Worm (Caenorhabditis elegans) whole organism, late embryonic: ENCODE results near the gene D2096.5.

Source experiments
- ama-1 ChIP-seq: fragments of 150-350 bp; optimal IDR thresholded peaks from 2 replicates; lab custom pipeline; 2014
- ceh-18 ChIP-seq: sonication (generic microtip); optimal IDR thresholded peaks from 2 replicates; lab custom pipeline; 2016; ENCODE audit warnings: missing genetic modification characterization, missing compliant biosample characterization
- ceh-2 ChIP-seq: sonication (generic microtip); optimal IDR thresholded peaks from 2 replicates; lab custom pipeline; 2016; ENCODE audit warnings: missing genotype, missing genetic modification characterization, missing compliant biosample characterization
- ceh-45 ChIP-seq: fragments of 200-800 bp; sonication (Bioruptor generic); IDR thresholded peaks from 2 replicates; pipeline ENCODE4 v1.3.6; 2022; ENCODE audit warnings: missing genetic modification reagents, missing genetic modification characterization, missing compliant biosample characterization
- ceh-9 ChIP-seq: sonication (generic microtip); optimal IDR thresholded peaks from 2 replicates; lab custom pipeline; 2016; ENCODE audit warnings: mild to moderate bottlenecking, missing genetic modification characterization, inconsistent platforms, missing compliant biosample characterization
- dmd-4 ChIP-seq: sonication (generic microtip); optimal IDR thresholded peaks from 2 replicates; lab custom pipeline; 2016; ENCODE audit warnings: borderline replicate concordance, missing genetic modification characterization, missing compliant biosample characterization
- elt-4 ChIP-seq: sonication (generic microtip); optimal IDR thresholded peaks from 2 replicates; lab custom pipeline; 2016; ENCODE audit warnings: missing genetic modification characterization, missing compliant biosample characterization
- fax-1 ChIP-seq: sonication (generic microtip); optimal IDR thresholded peaks from 2 replicates; lab custom pipeline; 2016; ENCODE audit warnings: missing genotype, missing genetic modification characterization, missing compliant biosample characterization
- hlh-13 ChIP-seq: fragments of 200-800 bp; sonication (Bioruptor generic); optimal IDR thresholded peaks from 2 replicates; lab custom pipeline; 2018; ENCODE audit warnings: mild to moderate bottlenecking, missing genetic modification characterization, missing compliant biosample characterization
- madf-2 ChIP-seq: sonication (generic microtip); optimal IDR thresholded peaks from 2 replicates; lab custom pipeline; 2017; ENCODE audit warnings: missing genetic modification characterization, missing compliant biosample characterization

DNA sequence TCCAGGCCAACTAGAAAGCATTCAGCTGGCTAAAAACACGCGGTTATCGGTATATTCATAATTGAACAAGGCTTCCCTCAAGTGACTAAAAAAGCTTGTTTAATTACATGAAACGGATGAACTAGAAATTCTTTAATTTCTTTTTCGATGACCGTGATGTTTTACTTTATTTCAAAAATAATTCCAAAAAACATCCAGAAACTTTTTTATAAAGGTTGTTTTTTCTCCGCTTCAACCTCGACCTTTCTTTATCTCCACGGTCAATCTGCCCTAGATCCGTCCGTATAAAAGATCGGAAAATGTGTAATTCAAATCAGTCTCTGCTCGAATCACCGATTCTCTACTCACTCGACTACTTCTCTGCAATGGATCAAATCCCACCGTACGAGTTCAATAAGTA, 14.0 kb downstream of the D2096.5 start, which contains the start of gene F17E9.5:
- TF ChIP-seq madf-2 (no peak), ceh-2 (tag; lab: Kevin White, UChicago) (no peak), elt-4 (tag; lab: Kevin White, UChicago) (no peak), dmd-4 (tag; lab: Kevin White, UChicago) (no peak), ceh-45 (no peak), fax-1 (tag; lab: Kevin White, UChicago) (no peak), hlh-13 (no peak), ceh-18 (tag; lab: Kevin White, UChicago) (no peak), ama-1 (lab: Kevin White, UChicago) (no peak), ceh-9 (tag; lab: Kevin White, UChicago) (no peak)
